Fruit fly (Drosophila melanogaster) whole organism, embryonic: ENCODE data around the gene Eip75B.

Source experiments
- Antp ChIP-seq: fragments of 200-800 bp; sonication (Bioruptor generic); optimal IDR thresholded peaks from 3 replicates; lab custom pipeline; 2016; ENCODE audit warnings: missing biosample characterization, missing genetic modification characterization
- Asciz ChIP-seq: fragments of 200-800 bp; sonication (Bioruptor generic); optimal IDR thresholded peaks from 2 replicates; lab custom pipeline; 2017; ENCODE audit warnings: missing biosample characterization, mild to moderate bottlenecking, missing genetic modification characterization, missing genetic modification reagents
- CG1024 ChIP-seq: fragments of 200-800 bp; sonication (Bioruptor generic); IDR thresholded peaks from 2 replicates; pipeline ENCODE4 v1.3.6; 2022; ENCODE audit warnings: missing biosample characterization, missing genetic modification characterization
- CG10366 ChIP-seq: fragments of 200-800 bp; sonication (Bioruptor generic); IDR thresholded peaks from 2 replicates; pipeline ENCODE4 v1.3.6; 2022; ENCODE audit warnings: missing biosample characterization, missing genetic modification characterization
- CG12219 ChIP-seq: fragments of 200-800 bp; sonication (Bioruptor generic); optimal IDR thresholded peaks from 3 replicates; lab custom pipeline; 2018; ENCODE audit warnings: missing biosample characterization, mild to moderate bottlenecking, missing genetic modification characterization
- CG12942 ChIP-seq: fragments of 200-800 bp; sonication (Bioruptor generic); optimal IDR thresholded peaks from 3 replicates; lab custom pipeline; 2016; ENCODE audit warnings: missing biosample characterization, missing genetic modification characterization
- CG14710 ChIP-seq: fragments of 200-800 bp; sonication (Bioruptor generic); optimal IDR thresholded peaks from 3 replicates; lab custom pipeline; 2019; ENCODE audit warnings: missing biosample characterization, mild to moderate bottlenecking, missing genetic modification characterization, moderate library complexity
- CG17568 ChIP-seq: fragments of 200-800 bp; sonication (Bioruptor generic); optimal IDR thresholded peaks from 2 replicates; lab custom pipeline; 2018; ENCODE audit warnings: missing biosample characterization, mild to moderate bottlenecking, missing genetic modification characterization, moderate library complexity
- CG1832 ChIP-seq: fragments of 200-800 bp; sonication (Bioruptor generic); optimal IDR thresholded peaks from 2 replicates; lab custom pipeline; 2017; ENCODE audit warnings: missing biosample characterization, mild to moderate bottlenecking, missing genetic modification characterization, inconsistent platforms
- CG3163 ChIP-seq: fragments of 200-800 bp; sonication (Bioruptor generic); optimal IDR thresholded peaks from 3 replicates; lab custom pipeline; 2016; ENCODE audit warnings: missing biosample characterization, missing genetic modification characterization
- CG42726 ChIP-seq: fragments of 200-800 bp; sonication (Bioruptor generic); IDR thresholded peaks from 2 replicates; pipeline ENCODE4 v1.3.6; 2022; ENCODE audit warnings: missing biosample characterization, missing genetic modification characterization; ENCODE audit not compliant: partially characterized antibody
- CG4707 ChIP-seq: fragments of 200-800 bp; sonication (Bioruptor generic); optimal IDR thresholded peaks from 2 replicates; lab custom pipeline; 2018; ENCODE audit warnings: missing biosample characterization, mild to moderate bottlenecking, missing genetic modification characterization, moderate library complexity
- CG4730 ChIP-seq: fragments of 200-800 bp; sonication (Bioruptor generic); IDR thresholded peaks from 2 replicates; pipeline ENCODE4 v1.3.6; 2022; ENCODE audit warnings: missing biosample characterization, missing genetic modification characterization
- CG7357 ChIP-seq: fragments of 200-800 bp; sonication (Bioruptor generic); IDR thresholded peaks from 3 replicates; pipeline ENCODE4 v1.3.6; 2022; ENCODE audit warnings: missing biosample characterization, missing genetic modification characterization
- CG7839 ChIP-seq: fragments of 200-800 bp; sonication (Bioruptor generic); optimal IDR thresholded peaks from 3 replicates; lab custom pipeline; 2018; ENCODE audit warnings: missing biosample characterization, mild to moderate bottlenecking, missing genetic modification characterization, moderate library complexity
- CG7963 ChIP-seq: fragments of 200-800 bp; sonication (Bioruptor generic); IDR thresholded peaks from 3 replicates; pipeline ENCODE4 v1.3.6; 2022; ENCODE audit warnings: missing biosample characterization, missing genetic modification characterization; ENCODE audit not compliant: partially characterized antibody
- CG8089 ChIP-seq: fragments of 200-800 bp; sonication (Bioruptor generic); optimal IDR thresholded peaks from 3 replicates; lab custom pipeline; 2016; ENCODE audit warnings: missing biosample characterization, missing genetic modification characterization
- Dip3 ChIP-seq: fragments of 200-800 bp; sonication (Bioruptor generic); optimal IDR thresholded peaks from 3 replicates; lab custom pipeline; 2016; ENCODE audit warnings: missing biosample characterization, missing genetic modification characterization
- Ets97D ChIP-seq: fragments of 200-800 bp; sonication (Bioruptor generic); optimal IDR thresholded peaks from 3 replicates; lab custom pipeline; 2016; ENCODE audit warnings: missing biosample characterization, missing genetic modification characterization
- Gsc ChIP-seq: fragments of 200-800 bp; sonication (Bioruptor generic); IDR thresholded peaks from 2 replicates; pipeline ENCODE4 v1.3.6; 2022; ENCODE audit warnings: missing biosample characterization, missing genetic modification characterization
- H15 ChIP-seq: fragments of 200-800 bp; sonication (Bioruptor generic); IDR thresholded peaks from 3 replicates; pipeline ENCODE4 v1.3.6; 2022; ENCODE audit warnings: missing biosample characterization, missing genetic modification characterization
- HmgD ChIP-seq: fragments of 200-800 bp; sonication (Bioruptor generic); optimal IDR thresholded peaks from 3 replicates; lab custom pipeline; 2016; ENCODE audit warnings: missing biosample characterization, missing genetic modification characterization
- Hr78 ChIP-seq, 2 experiments: fragments of 200-800 bp in 1 of 2; fragments of >200 bp in 1 of 2; sonication (Bioruptor generic) in 1 of 2; optimal IDR thresholded peaks; 2 replicates each; lab custom pipeline; 2017 to 2019; ENCODE audit warnings: missing biosample characterization in 2 of 2, missing genetic modification characterization in 2 of 2, mild to moderate bottlenecking in 1 of 2, moderate library complexity in 1 of 2
- Max ChIP-seq: fragments of 200-800 bp; sonication (Bioruptor generic); optimal IDR thresholded peaks from 2 replicates; lab custom pipeline; 2016; ENCODE audit warnings: missing biosample characterization, mild to moderate bottlenecking, missing genetic modification characterization
- Meics ChIP-seq: fragments of 200-800 bp; sonication (Bioruptor generic); optimal IDR thresholded peaks from 2 replicates; lab custom pipeline; 2017; ENCODE audit warnings: missing biosample characterization, mild to moderate bottlenecking, missing genetic modification characterization
- Mrtf ChIP-seq: fragments of 200-800 bp; sonication (Bioruptor generic); IDR thresholded peaks from 3 replicates; pipeline ENCODE4 v1.3.6; 2022; ENCODE audit warnings: missing biosample characterization, missing genetic modification characterization
- NfI ChIP-seq: fragments of 200-800 bp; sonication (Bioruptor generic); optimal IDR thresholded peaks from 3 replicates; lab custom pipeline; 2018; ENCODE audit warnings: missing biosample characterization, mild to moderate bottlenecking, missing genetic modification characterization, moderate library complexity
- Sox100B ChIP-seq: fragments of 200-800 bp; sonication (Bioruptor generic); optimal IDR thresholded peaks from 3 replicates; lab custom pipeline; 2018; ENCODE audit warnings: missing biosample characterization, mild to moderate bottlenecking, missing genetic modification characterization
- Spps ChIP-seq: fragments of 200-800 bp; sonication (Bioruptor generic); optimal IDR thresholded peaks from 2 replicates; lab custom pipeline; 2018; ENCODE audit warnings: missing biosample characterization, mild to moderate bottlenecking, missing genetic modification characterization
- Tbp ChIP-seq: fragments of >200 bp; optimal IDR thresholded peaks from 2 replicates; lab custom pipeline; 2018; ENCODE audit warnings: missing biosample characterization, missing genetic modification characterization
- Trl ChIP-seq, 3 experiments: fragments of >200 bp in 2 of 3; fragments of 200-800 bp in 1 of 3; sonication (Bioruptor generic) in 1 of 3; optimal IDR thresholded peaks; 2 replicates in 1 of 3; 3 replicates in 2 of 3; lab custom pipeline; 2016 to 2017; ENCODE audit warnings: missing biosample characterization in 1 of 3, missing genetic modification characterization in 1 of 3
- Usf ChIP-seq: fragments of 200-800 bp; sonication (Bioruptor generic); optimal IDR thresholded peaks from 2 replicates; lab custom pipeline; 2017; ENCODE audit warnings: missing genotype, missing biosample characterization, missing genetic modification characterization
- Vsx1 ChIP-seq: fragments of 200-800 bp; sonication (Bioruptor generic); optimal IDR thresholded peaks from 2 replicates; lab custom pipeline; 2017; ENCODE audit warnings: missing biosample characterization, mild to moderate bottlenecking, missing genetic modification characterization, missing genetic modification reagents
- Xbp1 ChIP-seq: fragments of 200-800 bp; sonication (Bioruptor generic); optimal IDR thresholded peaks from 3 replicates; lab custom pipeline; 2016; ENCODE audit warnings: missing biosample characterization, mild to moderate bottlenecking, missing genetic modification characterization
- Xrp1 ChIP-seq: fragments of 200-800 bp; sonication (Bioruptor generic); IDR thresholded peaks from 2 replicates; pipeline ENCODE4 v1.3.6; 2022; ENCODE audit warnings: missing biosample characterization, missing genetic modification characterization
- ato ChIP-seq: fragments of 200-800 bp; sonication (Bioruptor generic); IDR thresholded peaks from 2 replicates; pipeline ENCODE4 v1.3.6; 2022; ENCODE audit warnings: missing biosample characterization, missing genetic modification characterization; ENCODE audit not compliant: partially characterized antibody
- en ChIP-seq: fragments of 200-800 bp; sonication (Bioruptor generic); optimal IDR thresholded peaks from 2 replicates; lab custom pipeline; 2016; ENCODE audit warnings: missing biosample characterization, missing genetic modification characterization
- fu2 ChIP-seq: fragments of 200-800 bp; sonication (Bioruptor generic); optimal IDR thresholded peaks from 2 replicates; lab custom pipeline; 2016; ENCODE audit warnings: missing biosample characterization, missing genetic modification characterization
- ham ChIP-seq: fragments of 200-800 bp; sonication (Bioruptor generic); IDR thresholded peaks from 2 replicates; pipeline ENCODE4 v1.3.6; 2022; ENCODE audit warnings: missing biosample characterization, missing genetic modification characterization
- lbe ChIP-seq: fragments of 200-800 bp; sonication (Bioruptor generic); optimal IDR thresholded peaks from 2 replicates; lab custom pipeline; 2016; ENCODE audit warnings: missing biosample characterization, mild to moderate bottlenecking, missing genetic modification characterization
- lilli ChIP-seq: fragments of 200-800 bp; sonication (Bioruptor generic); optimal IDR thresholded peaks from 3 replicates; lab custom pipeline; 2016; ENCODE audit warnings: missing biosample characterization, missing genetic modification characterization
- mirr ChIP-seq: fragments of 200-800 bp; sonication (Bioruptor generic); optimal IDR thresholded peaks from 3 replicates; lab custom pipeline; 2018; ENCODE audit warnings: missing biosample characterization, mild to moderate bottlenecking, missing genetic modification characterization
- pfk ChIP-seq: fragments of 200-800 bp; sonication (Bioruptor generic); optimal IDR thresholded peaks from 2 replicates; lab custom pipeline; 2018; ENCODE audit warnings: missing biosample characterization, mild to moderate bottlenecking, missing genetic modification characterization, moderate library complexity
- sd ChIP-seq: fragments of 200-800 bp; sonication (Bioruptor generic); optimal IDR thresholded peaks from 3 replicates; lab custom pipeline; 2018; ENCODE audit warnings: missing biosample characterization, mild to moderate bottlenecking, missing genetic modification characterization, moderate library complexity
- slbo ChIP-seq: fragments of 200-800 bp; sonication (Bioruptor generic); IDR thresholded peaks from 2 replicates; pipeline ENCODE4 v1.3.6; 2022; ENCODE audit warnings: missing biosample characterization, missing genetic modification characterization
- sug ChIP-seq: fragments of 200-800 bp; optimal IDR thresholded peaks from 2 replicates; lab custom pipeline; 2019; ENCODE audit warnings: missing biosample characterization, mild to moderate bottlenecking, missing genetic modification characterization, moderate library complexity
- tll ChIP-seq, 2 experiments: fragments of 200-800 bp in 1 of 2; fragments of >200 bp in 1 of 2; sonication (Bioruptor generic) in 1 of 2; optimal IDR thresholded peaks; 2 replicates each; lab custom pipeline; 2017 to 2019; ENCODE audit warnings: missing biosample characterization in 2 of 2, missing genetic modification characterization in 2 of 2, mild to moderate bottlenecking in 1 of 2, moderate library complexity in 1 of 2
- zfh2 ChIP-seq: fragments of 200-800 bp; sonication (Bioruptor generic); optimal IDR thresholded peaks from 2 replicates; lab custom pipeline; 2016; ENCODE audit warnings: missing biosample characterization, missing genetic modification characterization

The Eip75B gene

dm6 chr3L:17988155-17988877 is 76.2 kb downstream of the Eip75B start (continued):
- no peak for TF ChIP-seq ato (GFP tag; lab: Robert Waterston, UW)
- peak; percentile 59 for TF ChIP-seq Vsx1 (GFP tag; lab: Kevin White, UChicago)
- TF ChIP-seq CG1024 (GFP tag; lab: Robert Waterston, UW), result no peak
- peak; percentile 52 for TF ChIP-seq Sox100B
- peak; percentile 67 for TF ChIP-seq Dip3 (GFP tag; lab: Kevin White, UChicago)
- TF ChIP-seq fu2 (GFP tag; lab: Kevin White, UChicago), result peak; percentile 46
- no peak for TF ChIP-seq CG4730 (GFP tag; lab: Robert Waterston, UW)
- peak; percentile 67 for TF ChIP-seq CG7839 (tag; lab: Kevin White, UChicago)
- TF ChIP-seq Xbp1 (GFP tag; lab: Kevin White, UChicago), result peak; percentile 77
- no peak for TF ChIP-seq Spps (tag; lab: Kevin White, UChicago)
- TF ChIP-seq tll (GFP tag; optimal IDR thresholded peaks at IDR 0.05; lab: Kevin White, UChicago), result peak in 1 of 2 experiments; percentile 7
- peak; percentile 77 for TF ChIP-seq CG8089 (GFP tag; lab: Kevin White, UChicago)
- peak; percentile 22 for TF ChIP-seq CG3163 (GFP tag; lab: Kevin White, UChicago)
- TF ChIP-seq lilli (GFP tag; lab: Kevin White, UChicago), result peak; percentile 64
- TF ChIP-seq CG12942 (GFP tag; lab: Kevin White, UChicago), result peak; percentile 50
- TF ChIP-seq Gsc (GFP tag; lab: Robert Waterston, UW), result no peak
- TF ChIP-seq Mrtf (GFP tag; lab: Robert Waterston, UW), result no peak
- peak; percentile 66 for TF ChIP-seq CG14710
- peak; percentile 47 for TF ChIP-seq zfh2 (GFP tag; lab: Kevin White, UChicago)
- TF ChIP-seq Antp (GFP tag; lab: Kevin White, UChicago), result peak; percentile 65
- peak; percentile 51 for TF ChIP-seq Max
- TF ChIP-seq CG1832 (GFP tag; lab: Kevin White, UChicago), result no peak
- no peak for TF ChIP-seq CG7357
- no peak for TF ChIP-seq Trl (optimal IDR thresholded peaks at IDR 0.05; lab: Kevin White, UChicago)
- peak; percentile 84 for TF ChIP-seq Trl (GFP tag; optimal IDR thresholded peaks at IDR 0.05; lab: Kevin White, UChicago)
- peak; percentile 58 for TF ChIP-seq Xrp1 (GFP tag; lab: Robert Waterston, UW)
- no peak for TF ChIP-seq Hr78 (GFP tag; optimal IDR thresholded peaks at IDR 0.05; lab: Kevin White, UChicago)
- TF ChIP-seq CG12219 (GFP tag; lab: Kevin White, UChicago), result peak; percentile 68
- TF ChIP-seq Tbp (GFP tag; lab: Kevin White, UChicago), result no peak
- peak; percentile 75 for TF ChIP-seq CG4707
- peak; percentile 53 for TF ChIP-seq Ets97D (GFP tag; lab: Kevin White, UChicago)
- peak; percentile 69 for TF ChIP-seq slbo (GFP tag; lab: Robert Waterston, UW)
- TF ChIP-seq CG7963, result peak; percentile 56; the same call in 2 of the 3 replicates
- peak; percentile 73 for TF ChIP-seq sd (tag; lab: Kevin White, UChicago)
- peak; percentile 80 for TF ChIP-seq NfI (GFP tag; lab: Kevin White, UChicago)
- TF ChIP-seq CG17568 (GFP tag; lab: Kevin White, UChicago), result peak; percentile 74
- no peak for TF ChIP-seq Usf (GFP tag; lab: Kevin White, UChicago)
- no peak for TF ChIP-seq lbe
- peak; percentile 78 for TF ChIP-seq Meics (GFP tag; lab: Kevin White, UChicago)
- TF ChIP-seq Asciz (GFP tag; lab: Kevin White, UChicago), result peak; percentile 73
- peak; percentile 49; the same call in 1 of the 3 replicates for TF ChIP-seq H15 (GFP tag; lab: Robert Waterston, UW)
- no peak for TF ChIP-seq ham (GFP tag; lab: Robert Waterston, UW)
- TF ChIP-seq pfk, result peak; percentile 37
- peak; percentile 81 for TF ChIP-seq mirr (GFP tag; lab: Kevin White, UChicago)
- peak; percentile 68; the same call in 1 of the 2 replicates for TF ChIP-seq CG42726 (GFP tag; lab: Robert Waterston, UW)
- peak; percentile 63 for TF ChIP-seq en (GFP tag; lab: Kevin White, UChicago)
- TF ChIP-seq HmgD (GFP tag; lab: Kevin White, UChicago), result peak; percentile 60
- peak; percentile 62 for TF ChIP-seq sug (tag; lab: Kevin White, UChicago)
- TF ChIP-seq CG10366 (GFP tag; lab: Robert Waterston, UW), result no peak
